Fruit fly (Drosophila melanogaster): ENCODE results near the gene gpp.

- TF ChIP-seq bab1 (GFP tag; optimal IDR thresholded peaks at IDR 0.05) = no peak
- no peak for TF ChIP-seq CG1620 (GFP tag; optimal IDR thresholded peaks at IDR 0.05)
- TF ChIP-seq CG14711 (tag; optimal IDR thresholded peaks at IDR 0.05) = no peak
- no peak for TF ChIP-seq Crg-1 (GFP tag; optimal IDR thresholded peaks at IDR 0.05)
- TF ChIP-seq Hr96 (GFP tag; optimal IDR thresholded peaks at IDR 0.05) = no peak
- TF ChIP-seq toe (GFP tag; optimal IDR thresholded peaks at IDR 0.05) = no peak
Observed at dm6 chr3R:6393515-6394246, 13.0 kb upstream of the gpp start.

Data from whole organism, adult.